Worm (Caenorhabditis elegans): ENCODE measurements around the gene rrf-3.
A peak's percentile ranks its signal among the peaks of the same experiment; 100 is the strongest.

rrf-3 gene

ce11 chrII:8193922-8194321 is 31.7 kb downstream of the rrf-3 start:
- no peak for TF ChIP-seq nhr-237 (tag; optimal IDR thresholded peaks at IDR 0.05)
- no peak for TF ChIP-seq snpc-4 (tag; optimal IDR thresholded peaks at IDR 0.05)
- TF ChIP-seq drap-1 (GFP tag; optimal IDR thresholded peaks at IDR 0.05): no peak
- TF ChIP-seq flh-1 (GFP tag; optimal IDR thresholded peaks at IDR 0.05): no peak
- TF ChIP-seq mls-2 (tag; optimal IDR thresholded peaks at IDR 0.05): no peak
- TF ChIP-seq nhr-76 (tag; optimal IDR thresholded peaks at IDR 0.05): no peak
- no peak for TF ChIP-seq bed-3 (GFP tag; optimal IDR thresholded peaks at IDR 0.05)
- no peak for TF ChIP-seq cnd-1 (tag; optimal IDR thresholded peaks at IDR 0.05)
- no peak for TF ChIP-seq unc-62 (GFP tag; optimal IDR thresholded peaks at IDR 0.05)
- no peak for TF ChIP-seq M03D4.4 (tag; optimal IDR thresholded peaks at IDR 0.05)
- no peak for TF ChIP-seq lin-32 (GFP tag; optimal IDR thresholded peaks at IDR 0.05)
- TF ChIP-seq elt-3 (tag; optimal IDR thresholded peaks at IDR 0.05): no peak
- TF ChIP-seq ceh-39 (tag; optimal IDR thresholded peaks at IDR 0.05): no peak
- TF ChIP-seq ces-1 (GFP tag; optimal IDR thresholded peaks at IDR 0.05): no peak
- no peak for TF ChIP-seq mab-5 (tag; optimal IDR thresholded peaks at IDR 0.05)
- TF ChIP-seq ceh-43 (GFP tag; optimal IDR thresholded peaks at IDR 0.05): no peak
- TF ChIP-seq hlh-1 (tag; optimal IDR thresholded peaks at IDR 0.05): no peak

- TF ChIP-seq nhr-2 (tag; optimal IDR thresholded peaks at IDR 0.05): no peak
- no peak for TF ChIP-seq mep-1 (tag; optimal IDR thresholded peaks at IDR 0.05)
- TF ChIP-seq lsy-2 (tag; optimal IDR thresholded peaks at IDR 0.05): no peak
- TF ChIP-seq tbx-8 (GFP tag; optimal IDR thresholded peaks at IDR 0.05): no peak
- no peak for TF ChIP-seq sem-2 (GFP tag; optimal IDR thresholded peaks at IDR 0.05)
- no peak for TF ChIP-seq elt-1 (tag; optimal IDR thresholded peaks at IDR 0.05; ENCODE audit: borderline replicate concordance, insufficient read depth)
- no peak for TF ChIP-seq blmp-1 (tag; optimal IDR thresholded peaks at IDR 0.05)
- TF ChIP-seq flh-1 (GFP tag; optimal IDR thresholded peaks at IDR 0.05): no peak
- no peak for TF ChIP-seq cnd-1 (tag; optimal IDR thresholded peaks at IDR 0.05)
- no peak for TF ChIP-seq ceh-43 (GFP tag; optimal IDR thresholded peaks at IDR 0.05)
- no peak for TF ChIP-seq nhr-237 (tag; optimal IDR thresholded peaks at IDR 0.05)
- TF ChIP-seq unc-120 (tag; optimal IDR thresholded peaks at IDR 0.05; ENCODE audit: poor library complexity, severe bottlenecking): no peak
- TF ChIP-seq ztf-11 (tag; optimal IDR thresholded peaks at IDR 0.05): no peak
- TF ChIP-seq mab-5 (tag; optimal IDR thresholded peaks at IDR 0.05): no peak
- TF ChIP-seq M03D4.4 (tag; optimal IDR thresholded peaks at IDR 0.05): no peak
- no peak for TF ChIP-seq unc-62 (GFP tag; optimal IDR thresholded peaks at IDR 0.05)
- TF ChIP-seq nhr-76 (tag; optimal IDR thresholded peaks at IDR 0.05): no peak
- no peak for TF ChIP-seq nhr-12 (tag; optimal IDR thresholded peaks at IDR 0.05)
- TF ChIP-seq hlh-1 (tag; optimal IDR thresholded peaks at IDR 0.05): no peak
These were observed 36.2 kb downstream of the rrf-3 start, which contains the start of gene qua-1 for ce11 chrII:8198503-8198902. Gene qua-1 (plus strand): TSS chrII:8198803.

- TF ChIP-seq ztf-11 (tag; optimal IDR thresholded peaks at IDR 0.05): no peak
- TF ChIP-seq tbx-8 (GFP tag; optimal IDR thresholded peaks at IDR 0.05): no peak
- TF ChIP-seq blmp-1 (tag; optimal IDR thresholded peaks at IDR 0.05): peak; percentile 74
- peak; percentile 43 for TF ChIP-seq unc-62 (GFP tag; optimal IDR thresholded peaks at IDR 0.05)
These were observed 37.5 kb downstream of the rrf-3 start for ce11 chrII:8199803-8200202.

- TF ChIP-seq sptf-1 (tag; optimal IDR thresholded peaks at IDR 0.05) (no peak), elt-1 (tag; optimal IDR thresholded peaks at IDR 0.05; ENCODE audit: borderline replicate concordance, insufficient read depth) (peak; percentile 8)
These were observed 41.8 kb downstream of the rrf-3 start, which contains the start of gene col-76 for ce11 chrII:8204039-8204438. Gene col-76 (plus strand): TSS chrII:8204339.

- TF ChIP-seq mab-5 (tag; optimal IDR thresholded peaks at IDR 0.05) (no peak), hlh-1 (tag; optimal IDR thresholded peaks at IDR 0.05) (no peak), lin-13 (tag; optimal IDR thresholded peaks at IDR 0.05) (no peak), pha-4 (tag; optimal IDR thresholded peaks at IDR 0.05) (no peak), snpc-4 (tag; optimal IDR thresholded peaks at IDR 0.05) (no peak), cnd-1 (tag; optimal IDR thresholded peaks at IDR 0.05) (no peak), nhr-28 (tag; optimal IDR thresholded peaks at IDR 0.05) (no peak), sem-2 (GFP tag; optimal IDR thresholded peaks at IDR 0.05) (no peak), unc-39 (tag; optimal IDR thresholded peaks at IDR 0.05) (no peak), ceh-43 (GFP tag; optimal IDR thresholded peaks at IDR 0.05) (no peak)
These were observed 43.3 kb downstream of the rrf-3 start for ce11 chrII:8205612-8206011.
